Worm (Caenorhabditis elegans): ENCODE data around the gene K07E8.6.

DNA sequence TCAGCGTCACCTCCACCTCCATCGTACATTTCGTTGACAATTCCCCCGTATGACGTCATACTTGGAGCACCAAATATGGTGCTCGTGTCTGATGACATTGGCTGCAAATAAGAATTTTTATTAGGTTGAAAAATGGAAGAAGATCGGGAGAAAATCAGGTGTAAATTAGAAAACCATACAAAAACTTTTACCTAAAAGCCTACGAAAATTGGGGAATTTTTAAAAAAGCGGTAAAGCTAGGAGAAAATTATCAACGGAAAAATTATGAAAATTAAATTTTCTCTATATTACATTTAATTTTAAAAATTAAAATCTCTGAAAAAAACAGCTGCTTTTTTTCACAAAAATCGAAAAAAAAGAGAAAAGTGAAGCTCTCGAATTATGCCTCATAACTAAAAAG lies 14.9 kb downstream of the K07E8.6 start, which contains the start of gene T04B8.5:
- no peak for TF ChIP-seq ceh-13 (GFP tag; optimal IDR thresholded peaks at IDR 0.05)
- no peak for TF ChIP-seq hnd-1 (tag; optimal IDR thresholded peaks at IDR 0.05)
- no peak for TF ChIP-seq hmbx-1 (tag; optimal IDR thresholded peaks at IDR 0.05)
- TF ChIP-seq ama-1 (optimal IDR thresholded peaks at IDR 0.05) = no peak
- no peak for TF ChIP-seq scrt-1 (GFP tag; IDR thresholded peaks at IDR 0.05)
- no peak for TF ChIP-seq flt-1 (GFP tag; IDR thresholded peaks at IDR 0.05)
- TF ChIP-seq aly-1 (tag; optimal IDR thresholded peaks at IDR 0.05) = no peak
- TF ChIP-seq tbx-11 (GFP tag; IDR thresholded peaks at IDR 0.05) = no peak
- TF ChIP-seq pes-1 (GFP tag; IDR thresholded peaks at IDR 0.05) = no peak
- TF ChIP-seq tbx-37 (GFP tag; conservative IDR thresholded peaks at IDR 0.05) = no peak
- no peak for TF ChIP-seq B0310.2 (tag; optimal IDR thresholded peaks at IDR 0.05)
- TF ChIP-seq ets-7 (tag; optimal IDR thresholded peaks at IDR 0.05) = no peak

Data from whole organism, early embryonic.